Worm (Caenorhabditis elegans) whole organism, L4 larva: ENCODE data around the gene ral-1.
"Not testable (repeated sequence)": the region's sequence is repeated elsewhere in the genome, so short reads cannot be mapped to it uniquely, and the experiment has no call there.

Experiments used
- daf-19 ChIP-seq: fragments of 200-800 bp; sonication (Bioruptor generic); conservative IDR thresholded peaks from 2 replicates; pipeline ENCODE4 v1.3.6; 2022; ENCODE audit warnings: missing genetic modification characterization, missing compliant biosample characterization
- egl-27 ChIP-seq: sonication (generic microtip); optimal IDR thresholded peaks from 3 replicates; lab custom pipeline; 2017; ENCODE audit warnings: missing biosample characterization, missing genetic modification reagents, missing genetic modification characterization
- egl-43 ChIP-seq: fragments of 200-800 bp; sonication (Bioruptor generic); IDR thresholded peaks from 2 replicates; pipeline ENCODE4 v1.3.6; 2022; ENCODE audit warnings: missing genetic modification reagents, missing genetic modification characterization, missing compliant biosample characterization
- lir-3 ChIP-seq: sonication (generic microtip); optimal IDR thresholded peaks from 2 replicates; lab custom pipeline; 2016; ENCODE audit warnings: mild to moderate bottlenecking, missing genetic modification characterization, missing compliant biosample characterization
- nhr-10 ChIP-seq: fragments of 150-350 bp; optimal IDR thresholded peaks from 2 replicates; lab custom pipeline; 2014; ENCODE audit warnings: missing biosample characterization, missing genetic modification characterization
- nhr-237 ChIP-seq: sonication (generic microtip); optimal IDR thresholded peaks from 2 replicates; lab custom pipeline; 2017; ENCODE audit warnings: missing biosample characterization, missing genetic modification characterization
- pqm-1 ChIP-seq: sonication (generic microtip); optimal IDR thresholded peaks from 2 replicates; lab custom pipeline; 2017; ENCODE audit warnings: missing biosample characterization, missing genetic modification characterization
- set-16 ChIP-seq: fragments of 200-800 bp; sonication (Bioruptor generic); IDR thresholded peaks from 2 replicates; pipeline ENCODE4 v1.3.6; 2022; ENCODE audit warnings: missing genetic modification reagents, missing genetic modification characterization, missing compliant biosample characterization
- unc-39 ChIP-seq: sonication (generic microtip); optimal IDR thresholded peaks from 2 replicates; lab custom pipeline; 2017; ENCODE audit warnings: missing biosample characterization, missing genetic modification characterization

ce11 chrIII:3334264-3334663 is 23.2 kb downstream of the ral-1 start:
- TF ChIP-seq egl-27 (tag; lab: Kevin White, UChicago); lir-3 (tag; lab: Kevin White, UChicago); daf-19 (GFP tag; lab: Robert Waterston, UW); egl-43 (GFP tag; lab: Robert Waterston, UW); nhr-237; nhr-10 (tag; lab: Kevin White, UChicago); unc-39 (tag; lab: Kevin White, UChicago); pqm-1 (tag; lab: Kevin White, UChicago): not testable (repeated sequence)
- peak; percentile 28; the same call in 1 of the 2 replicates for TF ChIP-seq set-16 (GFP tag; lab: Robert Waterston, UW)
